ENCODE assay signal across 2 worm cellular contexts in the genomic region with DNA sequence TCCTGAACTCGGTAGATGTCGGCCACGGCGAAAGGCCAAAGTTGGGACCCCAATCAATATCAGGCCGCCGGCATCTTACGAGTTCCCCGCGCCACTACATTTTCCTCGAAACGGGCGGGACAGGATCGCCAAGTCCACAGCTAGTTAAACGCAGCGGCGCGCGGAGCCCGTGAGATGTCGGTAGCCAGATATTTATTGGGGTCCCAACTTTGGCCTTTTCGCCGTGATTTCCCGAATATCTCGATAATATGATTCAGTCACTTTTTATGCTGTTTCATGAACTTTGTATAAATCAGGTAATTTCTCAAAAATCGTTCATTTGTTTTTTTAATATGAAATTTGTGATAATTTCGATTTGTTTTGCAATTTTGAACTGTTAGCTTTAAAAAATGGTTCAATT.
TF ChIP-seq lines count a peak whose summit lies in the region.

No protein-coding gene starts in this region.

TF ChIP-seq in whole organism, L4 larva, 104 proteins besides CTCF, POLR2A, EP300 and RAD21:
- no peak for TF ChIP-seq egl-27 (tag; optimal IDR thresholded peaks at IDR 0.05; lab: Kevin White, UChicago)
- peak; percentile 81 for TF ChIP-seq snpc-1.2 (GFP tag; IDR thresholded peaks at IDR 0.05; lab: Robert Waterston, UW)
TF ChIP-seq in whole organism, L4 larva: peak in this region for 1.

TF ChIP-seq in whole organism, young adult, 124 proteins besides CTCF, POLR2A, EP300 and RAD21:
- TF ChIP-seq madf-10 (tag; optimal IDR thresholded peaks at IDR 0.05; lab: Kevin White, UChicago): no peak
- TF ChIP-seq snpc-4 (GFP tag; optimal IDR thresholded peaks at IDR 0.05; lab: Kevin White, UChicago): peak; percentile 12
- peak in 2 of 4 experiments; percentile 10 to 84 for TF ChIP-seq snpc-4 (tag; optimal IDR thresholded peaks at IDR 0.05; lab: Kevin White, UChicago)
TF ChIP-seq in whole organism, young adult: peak in this region for 1.
